Fruit fly (Drosophila melanogaster) whole organism, embryonic: ENCODE measurements around the gene Eip75B.

Experiments used
- CG10565 ChIP-seq: fragments of 200-800 bp; sonication (Bioruptor generic); optimal IDR thresholded peaks from 3 replicates; lab custom pipeline; 2016; ENCODE audit warnings: missing biosample characterization, mild to moderate bottlenecking, missing genetic modification characterization
- CG10959 ChIP-seq: fragments of 200-800 bp; sonication (Bioruptor generic); IDR thresholded peaks from 2 replicates; pipeline ENCODE4 v1.3.6; 2022; ENCODE audit warnings: missing biosample characterization, missing genetic modification characterization
- CG13123 ChIP-seq: fragments of 200-800 bp; sonication (Bioruptor generic); optimal IDR thresholded peaks from 2 replicates; lab custom pipeline; 2016; ENCODE audit warnings: missing biosample characterization, missing genetic modification characterization
- CG13894 ChIP-seq: fragments of 200-800 bp; sonication (Bioruptor generic); optimal IDR thresholded peaks from 3 replicates; lab custom pipeline; 2018; ENCODE audit warnings: missing biosample characterization, mild to moderate bottlenecking, missing genetic modification characterization, moderate library complexity
- CG14014 ChIP-seq: fragments of 200-800 bp; sonication (Bioruptor generic); IDR thresholded peaks from 2 replicates; pipeline ENCODE4 v1.3.6; 2022; ENCODE audit warnings: missing biosample characterization, missing genetic modification characterization
- CG14965 ChIP-seq: fragments of 200-800 bp; sonication (Bioruptor generic); optimal IDR thresholded peaks from 2 replicates; lab custom pipeline; 2016; ENCODE audit warnings: missing biosample characterization, missing genetic modification characterization, borderline replicate concordance
- CG15601 ChIP-seq: fragments of 200-800 bp; sonication (Bioruptor generic); optimal IDR thresholded peaks from 3 replicates; lab custom pipeline; 2019; ENCODE audit warnings: missing biosample characterization, mild to moderate bottlenecking, missing genetic modification characterization, moderate library complexity
- CG18262 ChIP-seq: fragments of 200-800 bp; optimal IDR thresholded peaks from 3 replicates; lab custom pipeline; 2019; ENCODE audit warnings: missing biosample characterization, mild to moderate bottlenecking, missing genetic modification characterization, moderate library complexity
- CG31388 ChIP-seq: fragments of 200-800 bp; sonication (Bioruptor generic); optimal IDR thresholded peaks from 2 replicates; lab custom pipeline; 2016; ENCODE audit warnings: missing biosample characterization, missing genetic modification characterization
- CG34376 ChIP-seq: fragments of 200-800 bp; sonication (Bioruptor generic); optimal IDR thresholded peaks from 2 replicates; lab custom pipeline; 2018; ENCODE audit warnings: missing biosample characterization, mild to moderate bottlenecking, missing genetic modification characterization
- CG3847 ChIP-seq: fragments of 200-800 bp; sonication (Bioruptor generic); IDR thresholded peaks from 2 replicates; pipeline ENCODE4 v1.3.6; 2022; ENCODE audit warnings: missing biosample characterization, missing genetic modification characterization
- CG4328 ChIP-seq: fragments of 200-800 bp; sonication (Bioruptor generic); optimal IDR thresholded peaks from 3 replicates; lab custom pipeline; 2017; ENCODE audit warnings: missing biosample characterization, missing genetic modification reagents, missing genetic modification characterization
- CG6791 ChIP-seq: fragments of 200-800 bp; sonication (Bioruptor generic); IDR thresholded peaks from 3 replicates; pipeline ENCODE4 v1.3.6; 2022; ENCODE audit warnings: missing biosample characterization, missing genetic modification characterization; ENCODE audit not compliant: partially characterized antibody
- CG8388 ChIP-seq: fragments of 200-800 bp; sonication (Bioruptor generic); optimal IDR thresholded peaks from 2 replicates; lab custom pipeline; 2019; ENCODE audit warnings: missing biosample characterization, mild to moderate bottlenecking, missing genetic modification characterization, moderate library complexity
- CTCF ChIP-seq: fragments of 200-800 bp; sonication (Bioruptor generic); optimal IDR thresholded peaks from 2 replicates; lab custom pipeline; 2017; ENCODE audit warnings: missing biosample characterization, mild to moderate bottlenecking, missing genetic modification characterization, moderate library complexity
- Doc2 ChIP-seq: fragments of 200-800 bp; sonication (Bioruptor generic); IDR thresholded peaks from 2 replicates; pipeline ENCODE4 v1.3.6; 2022; ENCODE audit warnings: missing biosample characterization, missing genetic modification characterization
- E2f1 ChIP-seq: fragments of 200-800 bp; sonication (Bioruptor generic); IDR thresholded peaks from 2 replicates; pipeline ENCODE4 v1.3.6; 2022; ENCODE audit warnings: missing biosample characterization, missing genetic modification characterization
- ERR ChIP-seq: fragments of 200-800 bp; sonication (Bioruptor generic); optimal IDR thresholded peaks from 2 replicates; lab custom pipeline; 2016; ENCODE audit warnings: missing biosample characterization, missing genetic modification characterization
- Eip74EF ChIP-seq, 2 experiments: fragments of 200-800 bp in 1 of 2; fragments of >200 bp in 1 of 2; sonication (Bioruptor generic) in 1 of 2; optimal IDR thresholded peaks; 2 replicates each; lab custom pipeline; 2017 to 2019; ENCODE audit warnings: missing biosample characterization in 2 of 2, missing genetic modification characterization in 2 of 2, mild to moderate bottlenecking in 1 of 2, moderate library complexity in 1 of 2
- Kr ChIP-seq: fragments of 200-800 bp; sonication (Bioruptor generic); optimal IDR thresholded peaks from 2 replicates; lab custom pipeline; 2017; ENCODE audit warnings: missing biosample characterization, mild to moderate bottlenecking, missing genetic modification characterization
- Neu2 ChIP-seq: fragments of 200-800 bp; sonication (Bioruptor generic); optimal IDR thresholded peaks from 3 replicates; lab custom pipeline; 2016; ENCODE audit warnings: missing biosample characterization, missing genetic modification characterization, borderline replicate concordance
- Nf-YB ChIP-seq: fragments of 200-800 bp; sonication (Bioruptor generic); optimal IDR thresholded peaks from 3 replicates; lab custom pipeline; 2019; ENCODE audit warnings: missing biosample characterization, mild to moderate bottlenecking, missing genetic modification characterization, moderate library complexity
- Opbp ChIP-seq: fragments of 200-800 bp; sonication (Bioruptor generic); IDR thresholded peaks from 3 replicates; pipeline ENCODE4 v1.3.6; 2022; ENCODE audit warnings: missing biosample characterization, missing genetic modification characterization; ENCODE audit not compliant: partially characterized antibody
- Poxn ChIP-seq: fragments of 200-800 bp; sonication (Bioruptor generic); IDR thresholded peaks from 2 replicates; pipeline ENCODE4 v1.3.6; 2022; ENCODE audit warnings: missing biosample characterization, missing genetic modification characterization
- Rfx ChIP-seq: fragments of 200-800 bp; sonication (Bioruptor generic); IDR thresholded peaks from 2 replicates; pipeline ENCODE4 v1.3.6; 2022; ENCODE audit warnings: missing biosample characterization, missing genetic modification characterization
- Ssrp ChIP-seq: fragments of 200-800 bp; sonication (Bioruptor generic); optimal IDR thresholded peaks from 2 replicates; lab custom pipeline; 2018; ENCODE audit warnings: missing biosample characterization, mild to moderate bottlenecking, missing genetic modification characterization, moderate library complexity
- YL-1 ChIP-seq: fragments of 200-800 bp; sonication (Bioruptor generic); optimal IDR thresholded peaks from 3 replicates; lab custom pipeline; 2017; ENCODE audit warnings: missing biosample characterization, mild to moderate bottlenecking, missing genetic modification characterization
- bcd ChIP-seq: fragments of 200-800 bp; sonication (Bioruptor generic); optimal IDR thresholded peaks from 2 replicates; lab custom pipeline; 2017; ENCODE audit warnings: missing biosample characterization, mild to moderate bottlenecking, missing genetic modification characterization
- bsh ChIP-seq, 2 experiments: fragments of 200-800 bp; sonication (Bioruptor generic); optimal IDR thresholded peaks; 2 replicates each; lab custom pipeline; 2017 to 2018; ENCODE audit warnings: mild to moderate bottlenecking in 2 of 2, missing biosample characterization in 2 of 2, missing genetic modification characterization in 2 of 2, moderate library complexity in 1 of 2
- corto ChIP-seq: fragments of 200-800 bp; sonication (Bioruptor generic); optimal IDR thresholded peaks from 2 replicates; lab custom pipeline; 2016; ENCODE audit warnings: missing biosample characterization, mild to moderate bottlenecking, missing genetic modification characterization, moderate library complexity
- crc ChIP-seq: fragments of 200-800 bp; sonication (Bioruptor generic); optimal IDR thresholded peaks from 2 replicates; lab custom pipeline; 2016; ENCODE audit warnings: missing biosample characterization, missing genetic modification characterization
- crp ChIP-seq, 2 experiments: fragments of 200-800 bp; sonication (Bioruptor generic); optimal IDR thresholded peaks; 2 replicates in 1 of 2; 3 replicates in 1 of 2; lab custom pipeline; 2017; ENCODE audit warnings: missing biosample characterization in 2 of 2, missing genetic modification characterization in 2 of 2, mild to moderate bottlenecking in 1 of 2, moderate library complexity in 1 of 2
- cwo ChIP-seq: fragments of 200-800 bp; sonication (Bioruptor generic); optimal IDR thresholded peaks from 3 replicates; lab custom pipeline; 2017; ENCODE audit warnings: missing biosample characterization, missing genetic modification characterization, mild to moderate bottlenecking, moderate library complexity, missing genetic modification reagents
- dm ChIP-seq: fragments of 200-800 bp; sonication (Bioruptor generic); optimal IDR thresholded peaks from 3 replicates; lab custom pipeline; 2016; ENCODE audit warnings: missing biosample characterization, missing genetic modification characterization
- grn ChIP-seq: fragments of 200-800 bp; sonication (Bioruptor generic); optimal IDR thresholded peaks from 3 replicates; lab custom pipeline; 2017; ENCODE audit warnings: missing biosample characterization, missing genetic modification characterization
- gt ChIP-seq: fragments of 200-800 bp; sonication (Bioruptor generic); IDR thresholded peaks from 2 replicates; pipeline ENCODE4 v1.3.6; 2022; ENCODE audit warnings: missing biosample characterization, missing genetic modification characterization
- hth ChIP-seq: fragments of >200 bp; optimal IDR thresholded peaks from 2 replicates; lab custom pipeline; 2017; ENCODE audit warnings: inconsistent platforms
- ind ChIP-seq: fragments of 200-800 bp; sonication (Bioruptor generic); optimal IDR thresholded peaks from 3 replicates; lab custom pipeline; 2016; ENCODE audit warnings: missing biosample characterization, missing genetic modification characterization
- knrl ChIP-seq: fragments of 200-800 bp; sonication (Bioruptor generic); IDR thresholded peaks from 3 replicates; pipeline ENCODE4 v1.3.6; 2022; ENCODE audit warnings: missing biosample characterization, missing genetic modification characterization; ENCODE audit not compliant: partially characterized antibody
- maf-S ChIP-seq: fragments of 200-800 bp; sonication (Bioruptor generic); optimal IDR thresholded peaks from 2 replicates; lab custom pipeline; 2016; ENCODE audit warnings: missing biosample characterization, missing genetic modification characterization
- nerfin-2 ChIP-seq: fragments of 200-800 bp; sonication (Bioruptor generic); IDR thresholded peaks from 2 replicates; pipeline ENCODE4 v1.3.6; 2022; ENCODE audit warnings: missing biosample characterization, missing genetic modification characterization; ENCODE audit not compliant: partially characterized antibody
- org-1 ChIP-seq: fragments of 200-800 bp; sonication (Bioruptor generic); optimal IDR thresholded peaks from 2 replicates; lab custom pipeline; 2017; ENCODE audit warnings: missing biosample characterization, missing genetic modification characterization
- repo ChIP-seq: fragments of 200-800 bp; sonication (Bioruptor generic); optimal IDR thresholded peaks from 2 replicates; lab custom pipeline; 2016; ENCODE audit warnings: missing biosample characterization, missing genetic modification characterization
- run ChIP-seq: fragments of 200-800 bp; sonication (Bioruptor generic); optimal IDR thresholded peaks from 3 replicates; lab custom pipeline; 2018; ENCODE audit warnings: missing biosample characterization, mild to moderate bottlenecking, missing genetic modification characterization
- schlank ChIP-seq: fragments of 200-800 bp; sonication (Bioruptor generic); optimal IDR thresholded peaks from 2 replicates; lab custom pipeline; 2018; ENCODE audit warnings: missing biosample characterization, mild to moderate bottlenecking, missing genetic modification characterization
- sqz ChIP-seq: fragments of 200-800 bp; sonication (Bioruptor generic); optimal IDR thresholded peaks from 3 replicates; lab custom pipeline; 2018; ENCODE audit warnings: missing biosample characterization, mild to moderate bottlenecking, missing genetic modification characterization
- ssp ChIP-seq: fragments of 200-800 bp; sonication (Bioruptor generic); IDR thresholded peaks from 2 replicates; pipeline ENCODE4 v1.3.6; 2022; ENCODE audit warnings: missing biosample characterization, missing genetic modification characterization
- tio ChIP-seq: fragments of 200-800 bp; sonication (Bioruptor generic); optimal IDR thresholded peaks from 2 replicates; lab custom pipeline; 2017; ENCODE audit warnings: missing biosample characterization, missing genetic modification characterization, inconsistent platforms
- ttk ChIP-seq: fragments of 200-800 bp; sonication (Bioruptor generic); IDR thresholded peaks from 2 replicates; pipeline ENCODE4 v2.1.2; 2022; ENCODE audit warnings: missing biosample characterization, missing genetic modification characterization

Gene Eip75B

dm6 chr3L:18029546-18030300 lies 34.8 kb downstream of the Eip75B start (continued):
- peak; percentile 80 for TF ChIP-seq CG4328 (GFP tag; lab: Kevin White, UChicago)
- TF ChIP-seq CG10959 (GFP tag; lab: Robert Waterston, UW) = peak; percentile 39; the same call in 1 of the 2 replicates
- TF ChIP-seq Nf-YB (GFP tag; lab: Kevin White, UChicago) = peak; percentile 46
- no peak for TF ChIP-seq ind
- TF ChIP-seq tio (GFP tag; lab: Kevin White, UChicago) = peak; percentile 58
- no peak for TF ChIP-seq Ssrp (tag; lab: Kevin White, UChicago)
- peak; percentile 69 for TF ChIP-seq Rfx (GFP tag; lab: Robert Waterston, UW)
- peak; percentile 83; the same call in 1 of the 2 replicates for TF ChIP-seq CG14014 (GFP tag; lab: Robert Waterston, UW)
- TF ChIP-seq Doc2 (GFP tag; lab: Robert Waterston, UW) = no peak
- peak; percentile 61 for TF ChIP-seq schlank
- no peak for TF ChIP-seq dm
- TF ChIP-seq Eip74EF (GFP tag; optimal IDR thresholded peaks at IDR 0.05; lab: Kevin White, UChicago) = peak in 1 of 2 experiments; percentile 18
- peak; percentile 21 for TF ChIP-seq corto
- no peak for TF ChIP-seq CG31388 (GFP tag; lab: Kevin White, UChicago)
- peak; percentile 10 for TF ChIP-seq CG8388
- peak; percentile 63 for TF ChIP-seq bcd (GFP tag; lab: Kevin White, UChicago)
- 0 out of 3 replicates have a peak, but pooled peaks have one; percentile 6 for TF ChIP-seq Opbp (GFP tag; lab: Robert Waterston, UW)
- peak; percentile 77 for TF ChIP-seq grn
- TF ChIP-seq sqz (GFP tag; lab: Kevin White, UChicago) = peak; percentile 44
- TF ChIP-seq CG14965 (GFP tag; lab: Kevin White, UChicago) = peak; percentile 62
- TF ChIP-seq bsh (GFP tag; optimal IDR thresholded peaks at IDR 0.05; lab: Kevin White, UChicago) = peak in 1 of 2 experiments; percentile 85
- no peak for TF ChIP-seq nerfin-2 (GFP tag; lab: Robert Waterston, UW)
- TF ChIP-seq crc (GFP tag; lab: Kevin White, UChicago) = peak; percentile 12
- TF ChIP-seq CG6791 = no peak
- TF ChIP-seq Neu2 (GFP tag; lab: Kevin White, UChicago) = no peak
- TF ChIP-seq maf-S (GFP tag; lab: Kevin White, UChicago) = peak; percentile 54
- peak; percentile 36 for TF ChIP-seq CG10565 (GFP tag; lab: Kevin White, UChicago)
- TF ChIP-seq YL-1 (GFP tag; lab: Kevin White, UChicago) = peak; percentile 64
- no peak; the same call in 1 of the 2 replicates for TF ChIP-seq ttk (GFP tag; lab: Robert Waterston, UW)
- TF ChIP-seq ssp (GFP tag; lab: Robert Waterston, UW) = no peak
- TF ChIP-seq CG13123 (GFP tag; lab: Kevin White, UChicago) = peak; percentile 64
- peak; percentile 91 for TF ChIP-seq ERR (GFP tag; lab: Kevin White, UChicago)
- TF ChIP-seq Poxn (GFP tag; lab: Robert Waterston, UW) = no peak
- no peak for TF ChIP-seq knrl (GFP tag; lab: Robert Waterston, UW)
- TF ChIP-seq CG34376 = peak; percentile 84
- TF ChIP-seq CG13894 (tag; lab: Kevin White, UChicago) = peak; percentile 60
- peak; percentile 43; the same call in 1 of the 2 replicates for TF ChIP-seq E2f1
- peak; percentile 75 for TF ChIP-seq repo (GFP tag; lab: Kevin White, UChicago)
- TF ChIP-seq CG3847 (GFP tag; lab: Robert Waterston, UW) = no peak
- TF ChIP-seq crp (GFP tag; optimal IDR thresholded peaks at IDR 0.05; lab: Kevin White, UChicago) = peak in 1 of 2 experiments; percentile 19
- no peak for TF ChIP-seq run
- TF ChIP-seq gt (GFP tag; lab: Robert Waterston, UW) = no peak
- peak; percentile 43 for TF ChIP-seq CTCF (GFP tag; lab: Kevin White, UChicago)
- peak; percentile 58 for TF ChIP-seq CG18262 (tag; lab: Kevin White, UChicago)
- TF ChIP-seq hth (lab: Kevin White, UChicago) = no peak
- peak; percentile 79 for TF ChIP-seq cwo (GFP tag; lab: Kevin White, UChicago)
- peak; percentile 90 for TF ChIP-seq CG15601 (tag; lab: Kevin White, UChicago)
- TF ChIP-seq org-1 (GFP tag; lab: Kevin White, UChicago) = peak; percentile 74
- peak; percentile 85 for TF ChIP-seq Kr (GFP tag; lab: Kevin White, UChicago)
